Fruit fly (Drosophila melanogaster) whole organism, prepupa: ENCODE data around the gene CG10469.

Experiments
- CG10669 ChIP-seq: fragments of 200-800 bp; sonication (Bioruptor generic); optimal IDR thresholded peaks from 3 replicates; lab custom pipeline; 2018; ENCODE audit warnings: missing biosample characterization, mild to moderate bottlenecking, missing genetic modification characterization, moderate library complexity
- CG11294 ChIP-seq: fragments of 200-800 bp; sonication (Bioruptor generic); IDR thresholded peaks from 2 replicates; pipeline ENCODE4 v1.3.6; 2022; ENCODE audit warnings: missing biosample characterization, missing genetic modification characterization
- CG11902 ChIP-seq: fragments of 200-800 bp; sonication (Bioruptor generic); optimal IDR thresholded peaks from 3 replicates; lab custom pipeline; 2016; ENCODE audit warnings: missing biosample characterization, missing genetic modification characterization
- CG15336 ChIP-seq: fragments of 200-800 bp; sonication (Bioruptor generic); IDR thresholded peaks from 2 replicates; pipeline ENCODE4 v1.3.6; 2022; ENCODE audit warnings: missing biosample characterization, missing genetic modification characterization
- CG3032 ChIP-seq: fragments of 200-800 bp; optimal IDR thresholded peaks from 2 replicates; lab custom pipeline; 2019; ENCODE audit warnings: missing biosample characterization, mild to moderate bottlenecking, missing genetic modification characterization, moderate library complexity
- CG31627 ChIP-seq: fragments of 200-800 bp; sonication (Bioruptor generic); optimal IDR thresholded peaks from 3 replicates; lab custom pipeline; 2016; ENCODE audit warnings: missing biosample characterization, missing genetic modification characterization
- CG32006 ChIP-seq: fragments of 200-800 bp; sonication (Bioruptor generic); optimal IDR thresholded peaks from 3 replicates; lab custom pipeline; 2017; ENCODE audit warnings: missing biosample characterization, mild to moderate bottlenecking, missing genetic modification characterization
- CG3919 ChIP-seq: fragments of 200-800 bp; sonication (Bioruptor generic); optimal IDR thresholded peaks from 3 replicates; lab custom pipeline; 2016; ENCODE audit warnings: missing biosample characterization, missing genetic modification characterization
- CG4318 ChIP-seq: fragments of 200-800 bp; sonication (Bioruptor generic); optimal IDR thresholded peaks from 3 replicates; lab custom pipeline; 2017; ENCODE audit warnings: missing biosample characterization, mild to moderate bottlenecking, missing genetic modification characterization
- CG6163 ChIP-seq: fragments of 200-800 bp; sonication (Bioruptor generic); IDR thresholded peaks from 3 replicates; pipeline ENCODE4 v1.3.6; 2022; ENCODE audit warnings: missing biosample characterization, missing genetic modification characterization
- CG6276 ChIP-seq: fragments of 200-800 bp; sonication (Bioruptor generic); optimal IDR thresholded peaks from 2 replicates; lab custom pipeline; 2017; ENCODE audit warnings: missing biosample characterization, mild to moderate bottlenecking, missing genetic modification characterization
- CG6792 ChIP-seq: fragments of 200-800 bp; sonication (Bioruptor generic); optimal IDR thresholded peaks from 3 replicates; lab custom pipeline; 2016; ENCODE audit warnings: missing biosample characterization, missing genetic modification characterization
- CG6854 ChIP-seq: fragments of 200-800 bp; sonication (Bioruptor generic); optimal IDR thresholded peaks from 2 replicates; lab custom pipeline; 2017; ENCODE audit warnings: missing biosample characterization, mild to moderate bottlenecking, missing genetic modification characterization
- CG7368 ChIP-seq: fragments of 200-800 bp; sonication (Bioruptor generic); optimal IDR thresholded peaks from 3 replicates; lab custom pipeline; 2016; ENCODE audit warnings: missing biosample characterization, missing genetic modification characterization
- CG8119 ChIP-seq: fragments of 200-800 bp; sonication (Bioruptor generic); IDR thresholded peaks from 3 replicates; pipeline ENCODE4 v1.3.6; 2022; ENCODE audit warnings: missing biosample characterization, missing genetic modification characterization
- CG8319 ChIP-seq: fragments of 200-800 bp; sonication (Bioruptor generic); optimal IDR thresholded peaks from 3 replicates; lab custom pipeline; 2016; ENCODE audit warnings: missing biosample characterization, missing genetic modification characterization
- CG8632 ChIP-seq: fragments of 200-800 bp; sonication (Bioruptor generic); optimal IDR thresholded peaks from 3 replicates; lab custom pipeline; 2016; ENCODE audit warnings: missing biosample characterization, missing genetic modification characterization
- CG9139 ChIP-seq: fragments of 200-800 bp; sonication (Bioruptor generic); optimal IDR thresholded peaks from 3 replicates; lab custom pipeline; 2017; ENCODE audit warnings: missing biosample characterization, mild to moderate bottlenecking, missing genetic modification characterization
- Eip75B ChIP-seq: fragments of 200-800 bp; sonication (Bioruptor generic); optimal IDR thresholded peaks from 3 replicates; lab custom pipeline; 2016; ENCODE audit warnings: missing biosample characterization, missing genetic modification characterization
- Eip78C ChIP-seq: fragments of 200-800 bp; sonication (Bioruptor generic); peaks from one replicate; lab custom pipeline; 2016; ENCODE audit warnings: missing biosample characterization, missing genetic modification characterization
- Eip93F ChIP-seq: fragments of 200-800 bp; sonication (Bioruptor generic); optimal IDR thresholded peaks from 2 replicates; lab custom pipeline; 2016; ENCODE audit warnings: missing biosample characterization, mild to moderate bottlenecking, missing genetic modification characterization
- Ets21C ChIP-seq: fragments of 200-800 bp; sonication (Bioruptor generic); optimal IDR thresholded peaks from 3 replicates; lab custom pipeline; 2016; ENCODE audit warnings: missing biosample characterization, missing genetic modification characterization
- Ets96B ChIP-seq: fragments of 200-800 bp; optimal IDR thresholded peaks from 2 replicates; lab custom pipeline; 2019; ENCODE audit warnings: missing biosample characterization, mild to moderate bottlenecking, missing genetic modification characterization, moderate library complexity
- Hr38 ChIP-seq: sonication (Bioruptor generic); optimal IDR thresholded peaks from 2 replicates; lab custom pipeline; 2016; ENCODE audit warnings: missing biosample characterization, missing genetic modification characterization
- Hr39 ChIP-seq: fragments of 200-800 bp; sonication (Bioruptor generic); optimal IDR thresholded peaks from 2 replicates; lab custom pipeline; 2016; ENCODE audit warnings: missing biosample characterization, missing genetic modification characterization
- Hr4 ChIP-seq: fragments of 200-800 bp; sonication (Bioruptor generic); optimal IDR thresholded peaks from 3 replicates; lab custom pipeline; 2016; ENCODE audit warnings: missing biosample characterization, missing genetic modification characterization
- Lpt ChIP-seq: fragments of 200-800 bp; sonication (Bioruptor generic); optimal IDR thresholded peaks from 3 replicates; lab custom pipeline; 2016; ENCODE audit warnings: missing biosample characterization, missing genetic modification characterization
- Met ChIP-seq: fragments of 200-800 bp; sonication (Bioruptor generic); optimal IDR thresholded peaks from 3 replicates; lab custom pipeline; 2016; ENCODE audit warnings: missing biosample characterization, missing genetic modification characterization
- Sox14 ChIP-seq: fragments of 200-800 bp; sonication (Bioruptor generic); optimal IDR thresholded peaks from 3 replicates; lab custom pipeline; 2016; ENCODE audit warnings: missing biosample characterization, missing genetic modification characterization
- Sox15 ChIP-seq: fragments of 200-800 bp; sonication (Bioruptor generic); optimal IDR thresholded peaks from 3 replicates; lab custom pipeline; 2016; ENCODE audit warnings: missing biosample characterization, missing genetic modification characterization
- cyc ChIP-seq: fragments of 200-800 bp; sonication (Bioruptor generic); optimal IDR thresholded peaks from 3 replicates; lab custom pipeline; 2016; ENCODE audit warnings: missing biosample characterization, missing genetic modification characterization
- dsx ChIP-seq: fragments of 200-800 bp; optimal IDR thresholded peaks from 3 replicates; lab custom pipeline; 2019; ENCODE audit warnings: missing biosample characterization, mild to moderate bottlenecking, missing genetic modification characterization, moderate library complexity; ENCODE audit not compliant: poor library complexity, severe bottlenecking
- eg ChIP-seq: fragments of 200-800 bp; sonication (Bioruptor generic); IDR thresholded peaks from 3 replicates; pipeline ENCODE4 v1.3.6; 2022; ENCODE audit warnings: missing biosample characterization, missing genetic modification characterization
- esn ChIP-seq: fragments of 200-800 bp; sonication (Bioruptor generic); optimal IDR thresholded peaks from 2 replicates; lab custom pipeline; 2016; ENCODE audit warnings: missing biosample characterization, mild to moderate bottlenecking, missing genetic modification characterization, moderate library complexity
- fd59A ChIP-seq: fragments of 200-800 bp; sonication (Bioruptor generic); optimal IDR thresholded peaks from 2 replicates; lab custom pipeline; 2017; ENCODE audit warnings: missing biosample characterization, mild to moderate bottlenecking, missing genetic modification characterization, missing genetic modification reagents
- fd85E ChIP-seq: fragments of 200-800 bp; sonication (Bioruptor generic); optimal IDR thresholded peaks from 3 replicates; lab custom pipeline; 2016; ENCODE audit warnings: missing biosample characterization, missing genetic modification characterization
- fkh ChIP-seq: fragments of 200-800 bp; sonication (Bioruptor generic); optimal IDR thresholded peaks from 3 replicates; lab custom pipeline; 2017; ENCODE audit warnings: missing biosample characterization, mild to moderate bottlenecking, missing genetic modification characterization, moderate library complexity
- lz ChIP-seq: fragments of 200-800 bp; sonication (Bioruptor generic); optimal IDR thresholded peaks from 3 replicates; lab custom pipeline; 2016; ENCODE audit warnings: missing biosample characterization, missing genetic modification characterization
- net ChIP-seq: fragments of 200-800 bp; sonication (Bioruptor generic); optimal IDR thresholded peaks from 3 replicates; lab custom pipeline; 2016; ENCODE audit warnings: missing biosample characterization, missing genetic modification characterization
- pdm3 ChIP-seq: fragments of 200-800 bp; sonication (Bioruptor generic); optimal IDR thresholded peaks from 3 replicates; lab custom pipeline; 2016; ENCODE audit warnings: missing biosample characterization, missing genetic modification characterization
- spab ChIP-seq: fragments of 200-800 bp; sonication (Bioruptor generic); optimal IDR thresholded peaks from 2 replicates; lab custom pipeline; 2017; ENCODE audit warnings: missing biosample characterization, mild to moderate bottlenecking, missing genetic modification characterization, missing genetic modification reagents
- ss ChIP-seq, 2 experiments: fragments of 200-800 bp; sonication (Bioruptor generic); optimal IDR thresholded peaks; 2 replicates in 1 of 2; 3 replicates in 1 of 2; lab custom pipeline; 2017 to 2018; ENCODE audit warnings: mild to moderate bottlenecking in 2 of 2, missing biosample characterization in 2 of 2, missing genetic modification characterization in 2 of 2, moderate library complexity in 1 of 2

The CG10469 gene

DNA sequence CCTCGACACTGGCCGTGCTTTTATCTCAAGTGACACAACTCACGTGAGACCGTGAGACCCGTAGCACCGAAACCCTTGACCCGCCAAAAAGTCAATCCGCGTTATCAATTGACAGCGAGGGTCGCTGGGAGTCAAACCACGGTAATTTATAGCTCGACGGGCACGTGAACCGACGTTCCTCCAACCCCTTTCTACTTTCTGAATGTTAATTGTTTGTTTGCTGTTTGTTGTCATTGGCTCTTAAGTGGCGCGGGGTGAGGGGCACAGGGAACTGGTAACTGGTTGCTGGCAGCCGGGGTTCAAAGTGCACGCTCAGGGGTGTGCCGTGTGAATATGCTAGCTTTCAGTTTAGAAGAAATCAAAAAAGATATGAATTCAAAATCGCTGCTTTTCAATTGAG is 13.6 kb upstream of the CG10469 start:
- no peak for TF ChIP-seq Ets96B (tag; lab: Kevin White, UChicago)
- no peak for TF ChIP-seq CG31627 (GFP tag; lab: Kevin White, UChicago)
- peak; percentile 49 for TF ChIP-seq fkh (GFP tag; lab: Kevin White, UChicago)

dm6 chr3L:6105435-6105834 is 12.3 kb upstream of the CG10469 start:
- TF ChIP-seq Eip78C (GFP tag; lab: Kevin White, UChicago) = no peak
- no peak for TF ChIP-seq cyc
- TF ChIP-seq CG6163 (GFP tag; lab: Robert Waterston, UW) = no peak
- no peak for TF ChIP-seq CG8632 (GFP tag; lab: Kevin White, UChicago)
- TF ChIP-seq Hr39 = no peak
- TF ChIP-seq Lpt (GFP tag; lab: Kevin White, UChicago) = no peak

DNA sequence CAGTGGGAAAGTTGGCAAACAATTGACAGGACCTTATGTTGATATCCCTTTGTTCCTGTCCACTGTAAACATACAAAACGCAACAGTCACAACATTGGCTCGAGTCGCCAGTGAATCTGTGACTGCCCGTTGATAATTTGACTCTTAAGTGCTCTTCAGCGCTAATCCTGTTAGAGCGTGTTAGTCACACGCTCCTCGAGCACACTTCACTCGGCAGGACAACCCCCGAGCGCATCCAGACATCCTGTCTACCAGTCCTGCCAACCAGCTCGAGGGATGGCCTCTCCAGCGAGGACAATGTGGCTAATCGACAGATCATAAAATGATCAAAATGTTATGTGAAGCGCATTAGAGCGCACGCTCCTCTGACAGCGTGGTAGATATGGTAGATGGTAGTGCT is 11.4 kb upstream of the CG10469 start:
- TF ChIP-seq Hr4 (no peak), ss (GFP tag; optimal IDR thresholded peaks at IDR 0.05; lab: Kevin White, UChicago) (no peak), Eip93F (GFP tag; lab: Kevin White, UChicago) (no peak), Ets96B (tag; lab: Kevin White, UChicago) (no peak), Met (GFP tag; lab: Kevin White, UChicago) (no peak), CG8319 (no peak)

dm6 chr3L:6103658-6104057 is 10.5 kb upstream of the CG10469 start:
- TF ChIP-seq CG11294 (GFP tag; lab: Robert Waterston, UW) = no peak
- no peak for TF ChIP-seq Sox14 (GFP tag; lab: Kevin White, UChicago)

DNA sequence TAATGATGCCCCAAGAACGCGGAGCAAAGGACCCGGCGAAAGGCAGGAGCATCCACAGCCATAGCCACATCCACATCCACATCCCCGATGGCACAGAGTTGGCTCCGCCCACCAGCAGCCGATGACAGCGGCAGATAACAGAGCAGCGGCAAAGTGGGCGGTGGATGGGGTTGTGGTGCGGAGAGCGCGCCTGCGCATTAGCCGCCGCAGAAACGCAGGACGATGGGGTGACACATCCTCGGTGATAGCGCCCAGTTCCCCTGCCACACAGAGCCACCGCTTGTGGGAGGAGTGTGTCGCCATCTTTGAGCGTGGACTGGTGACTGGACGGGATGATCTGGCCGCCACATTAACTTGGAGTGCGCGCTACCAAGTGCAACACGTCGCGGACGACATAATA is 4.2 kb upstream of the CG10469 start, which contains the start of gene Ets65A:
Gene Ets65A, plus strand, starts transcription at position 348 of the 400 bp plus-strand sequence.
- TF ChIP-seq CG7368 (GFP tag; lab: Kevin White, UChicago) = peak; percentile 53
- TF ChIP-seq Hr4 = no peak
- TF ChIP-seq, all 60 proteins: peak for 1

DNA sequence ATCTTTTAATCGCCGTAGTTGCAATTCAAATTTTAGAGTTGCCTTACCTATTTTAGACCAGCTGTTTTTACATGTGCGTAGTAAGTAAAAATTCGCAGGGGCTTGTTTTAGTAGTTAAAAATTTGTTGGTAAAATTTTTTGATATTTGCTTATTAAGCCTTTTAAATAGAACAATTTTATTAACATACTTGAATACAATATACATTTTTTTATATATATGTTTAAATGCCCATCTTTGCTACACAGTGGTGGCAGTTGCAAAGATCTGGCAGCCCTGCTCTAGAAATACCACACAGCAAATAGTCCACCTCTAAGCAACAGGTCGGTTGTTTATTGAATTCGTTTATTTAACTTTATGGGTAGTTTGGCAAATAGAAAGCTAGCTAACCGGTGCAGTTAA is 1.6 kb upstream of the CG10469 start, which contains the start of the genes CG10467 and loj:
Gene CG10467, minus strand, starts transcription at position 51 of the 400 bp plus-strand sequence.
Gene loj, plus strand, starts transcription at position 291 of the 400 bp plus-strand sequence.
- no peak for TF ChIP-seq CG6854 (GFP tag; lab: Kevin White, UChicago)
- TF ChIP-seq Hr4 = peak; percentile 90
- peak; percentile 52 for TF ChIP-seq CG6276 (GFP tag; lab: Kevin White, UChicago)
- TF ChIP-seq Eip75B (GFP tag; lab: Kevin White, UChicago) = peak; percentile 65
- peak; percentile 82 for TF ChIP-seq dsx
- peak; percentile 95 for TF ChIP-seq CG11902 (GFP tag; lab: Kevin White, UChicago)
- peak; percentile 80 for TF ChIP-seq fd59A (GFP tag; lab: Kevin White, UChicago)
- peak; percentile 93 for TF ChIP-seq cyc
- peak; percentile 94 for TF ChIP-seq eg (GFP tag; lab: Robert Waterston, UW)
- peak; percentile 83 for TF ChIP-seq fkh (GFP tag; lab: Kevin White, UChicago)
- peak; percentile 22 for TF ChIP-seq CG9139 (GFP tag; lab: Kevin White, UChicago)
- TF ChIP-seq CG15336 (GFP tag; lab: Robert Waterston, UW) = no peak; the same call in 1 of the 2 replicates
- TF ChIP-seq spab = peak; percentile 68
- no peak; the same call in 1 of the 3 replicates for TF ChIP-seq CG8119
- TF ChIP-seq Hr38 (GFP tag; lab: Kevin White, UChicago) = peak; percentile 40
- peak; percentile 92 for TF ChIP-seq CG32006 (GFP tag; lab: Kevin White, UChicago)
- TF ChIP-seq lz (GFP tag; lab: Kevin White, UChicago) = peak; percentile 82
- peak; percentile 92 for TF ChIP-seq CG3032 (tag; lab: Kevin White, UChicago)
- TF ChIP-seq Ets21C (GFP tag; lab: Kevin White, UChicago) = peak; percentile 85
- TF ChIP-seq Sox15 = peak; percentile 94
- peak; percentile 83 for TF ChIP-seq CG6792 (GFP tag; lab: Kevin White, UChicago)
- TF ChIP-seq CG8632 (GFP tag; lab: Kevin White, UChicago) = peak; percentile 87
- peak in 1 of 2 experiments; percentile 53 for TF ChIP-seq ss (GFP tag; optimal IDR thresholded peaks at IDR 0.05; lab: Kevin White, UChicago)
- TF ChIP-seq CG4318 (GFP tag; lab: Kevin White, UChicago) = peak; percentile 92
- TF ChIP-seq esn (GFP tag; lab: Kevin White, UChicago) = peak; percentile 89
- TF ChIP-seq fd85E = peak; percentile 40
- TF ChIP-seq pdm3 (GFP tag; lab: Kevin White, UChicago) = peak; percentile 92
- peak; percentile 82 for TF ChIP-seq Lpt (GFP tag; lab: Kevin White, UChicago)
- peak; percentile 89 for TF ChIP-seq CG10669 (GFP tag; lab: Kevin White, UChicago)
- peak; percentile 91 for TF ChIP-seq CG3919
- TF ChIP-seq net = peak; percentile 87
